Worm (Caenorhabditis elegans) whole organism, late embryonic: ENCODE data around the gene clec-7.

ENCODE experiments used
- ceh-34 ChIP-seq: sonication (generic microtip); optimal IDR thresholded peaks from 2 replicates; lab custom pipeline; 2016; ENCODE audit warnings: mild to moderate bottlenecking, missing genetic modification characterization, missing compliant biosample characterization
- fkh-10 ChIP-seq: fragments of 150-350 bp; optimal IDR thresholded peaks from 2 replicates; lab custom pipeline; 2014; ENCODE audit warnings: missing biosample characterization, missing genetic modification reagents, missing genetic modification characterization

- no peak for TF ChIP-seq ceh-34
- no peak for TF ChIP-seq fkh-10 (GFP tag; lab: Kevin White, UChicago)
Observed at ce11 chrV:7332253-7332652, 4.1 kb downstream of the clec-7 start, which contains the start of gene F10G2.1.
